Fruit fly (Drosophila melanogaster) whole organism, prepupa: ENCODE data around the gene Timp.
A peak's percentile ranks its signal among the peaks of the same experiment; 100 is the strongest.

Source experiments
- Blimp-1 ChIP-seq: fragments of 200-800 bp; sonication (Bioruptor generic); optimal IDR thresholded peaks from 3 replicates; lab custom pipeline; 2017; ENCODE audit warnings: missing biosample characterization, missing genetic modification characterization, mild to moderate bottlenecking, moderate library complexity, missing genetic modification reagents
- CG10631 ChIP-seq: fragments of 200-800 bp; sonication (Bioruptor generic); optimal IDR thresholded peaks from 2 replicates; lab custom pipeline; 2016; ENCODE audit warnings: missing biosample characterization, missing genetic modification characterization
- CG10669 ChIP-seq: fragments of 200-800 bp; sonication (Bioruptor generic); optimal IDR thresholded peaks from 3 replicates; lab custom pipeline; 2018; ENCODE audit warnings: missing biosample characterization, mild to moderate bottlenecking, missing genetic modification characterization, moderate library complexity
- CG11762 ChIP-seq: fragments of 200-800 bp; sonication (Bioruptor generic); optimal IDR thresholded peaks from 3 replicates; lab custom pipeline; 2016; ENCODE audit warnings: missing biosample characterization, missing genetic modification characterization; ENCODE audit not compliant: insufficient read depth
- CG11902 ChIP-seq: fragments of 200-800 bp; sonication (Bioruptor generic); optimal IDR thresholded peaks from 3 replicates; lab custom pipeline; 2016; ENCODE audit warnings: missing biosample characterization, missing genetic modification characterization
- CG15336 ChIP-seq: fragments of 200-800 bp; sonication (Bioruptor generic); IDR thresholded peaks from 2 replicates; pipeline ENCODE4 v1.3.6; 2022; ENCODE audit warnings: missing biosample characterization, missing genetic modification characterization
- CG16779 ChIP-seq: fragments of 200-800 bp; sonication (Bioruptor generic); optimal IDR thresholded peaks from 3 replicates; lab custom pipeline; 2017; ENCODE audit warnings: missing biosample characterization, mild to moderate bottlenecking, missing genetic modification characterization
- CG3032 ChIP-seq: fragments of 200-800 bp; optimal IDR thresholded peaks from 2 replicates; lab custom pipeline; 2019; ENCODE audit warnings: missing biosample characterization, mild to moderate bottlenecking, missing genetic modification characterization, moderate library complexity
- CG34406 ChIP-seq: fragments of 200-800 bp; sonication (Bioruptor generic); optimal IDR thresholded peaks from 3 replicates; lab custom pipeline; 2016; ENCODE audit warnings: missing biosample characterization, missing genetic modification characterization
- CG3919 ChIP-seq: fragments of 200-800 bp; sonication (Bioruptor generic); optimal IDR thresholded peaks from 3 replicates; lab custom pipeline; 2016; ENCODE audit warnings: missing biosample characterization, missing genetic modification characterization
- CG4318 ChIP-seq: fragments of 200-800 bp; sonication (Bioruptor generic); optimal IDR thresholded peaks from 3 replicates; lab custom pipeline; 2017; ENCODE audit warnings: missing biosample characterization, mild to moderate bottlenecking, missing genetic modification characterization
- CG6163 ChIP-seq: fragments of 200-800 bp; sonication (Bioruptor generic); IDR thresholded peaks from 3 replicates; pipeline ENCODE4 v1.3.6; 2022; ENCODE audit warnings: missing biosample characterization, missing genetic modification characterization
- CG6276 ChIP-seq: fragments of 200-800 bp; sonication (Bioruptor generic); optimal IDR thresholded peaks from 2 replicates; lab custom pipeline; 2017; ENCODE audit warnings: missing biosample characterization, mild to moderate bottlenecking, missing genetic modification characterization
- CG6792 ChIP-seq: fragments of 200-800 bp; sonication (Bioruptor generic); optimal IDR thresholded peaks from 3 replicates; lab custom pipeline; 2016; ENCODE audit warnings: missing biosample characterization, missing genetic modification characterization
- CG6808 ChIP-seq: fragments of 200-800 bp; sonication (Bioruptor generic); optimal IDR thresholded peaks from 3 replicates; lab custom pipeline; 2017; ENCODE audit warnings: missing biosample characterization, missing genetic modification characterization, mild to moderate bottlenecking, moderate library complexity, missing genetic modification reagents
- CG6854 ChIP-seq: fragments of 200-800 bp; sonication (Bioruptor generic); optimal IDR thresholded peaks from 2 replicates; lab custom pipeline; 2017; ENCODE audit warnings: missing biosample characterization, mild to moderate bottlenecking, missing genetic modification characterization
- Eip78C ChIP-seq: fragments of 200-800 bp; sonication (Bioruptor generic); peaks from one replicate; lab custom pipeline; 2016; ENCODE audit warnings: missing biosample characterization, missing genetic modification characterization
- Eip93F ChIP-seq: fragments of 200-800 bp; sonication (Bioruptor generic); optimal IDR thresholded peaks from 2 replicates; lab custom pipeline; 2016; ENCODE audit warnings: missing biosample characterization, mild to moderate bottlenecking, missing genetic modification characterization
- Ets96B ChIP-seq: fragments of 200-800 bp; optimal IDR thresholded peaks from 2 replicates; lab custom pipeline; 2019; ENCODE audit warnings: missing biosample characterization, mild to moderate bottlenecking, missing genetic modification characterization, moderate library complexity
- Gug ChIP-seq: fragments of 200-800 bp; sonication (Bioruptor generic); IDR thresholded peaks from 2 replicates; pipeline ENCODE4 v1.3.6; 2022; ENCODE audit warnings: missing biosample characterization, missing genetic modification characterization
- Hr38 ChIP-seq: sonication (Bioruptor generic); optimal IDR thresholded peaks from 2 replicates; lab custom pipeline; 2016; ENCODE audit warnings: missing biosample characterization, missing genetic modification characterization
- Hr39 ChIP-seq: fragments of 200-800 bp; sonication (Bioruptor generic); optimal IDR thresholded peaks from 2 replicates; lab custom pipeline; 2016; ENCODE audit warnings: missing biosample characterization, missing genetic modification characterization
- Hr4 ChIP-seq: fragments of 200-800 bp; sonication (Bioruptor generic); optimal IDR thresholded peaks from 3 replicates; lab custom pipeline; 2016; ENCODE audit warnings: missing biosample characterization, missing genetic modification characterization
- Lpt ChIP-seq: fragments of 200-800 bp; sonication (Bioruptor generic); optimal IDR thresholded peaks from 3 replicates; lab custom pipeline; 2016; ENCODE audit warnings: missing biosample characterization, missing genetic modification characterization
- Smox ChIP-seq: fragments of 200-800 bp; sonication (Bioruptor generic); optimal IDR thresholded peaks from 3 replicates; lab custom pipeline; 2016; ENCODE audit warnings: missing biosample characterization, missing genetic modification characterization
- Sox102F ChIP-seq: fragments of 200-800 bp; sonication (Bioruptor generic); optimal IDR thresholded peaks from 2 replicates; lab custom pipeline; 2016; ENCODE audit warnings: missing biosample characterization, mild to moderate bottlenecking, missing genetic modification characterization
- Sox15 ChIP-seq: fragments of 200-800 bp; sonication (Bioruptor generic); optimal IDR thresholded peaks from 3 replicates; lab custom pipeline; 2016; ENCODE audit warnings: missing biosample characterization, missing genetic modification characterization
- achi ChIP-seq: fragments of 200-800 bp; sonication (Bioruptor generic); optimal IDR thresholded peaks from 3 replicates; lab custom pipeline; 2016; ENCODE audit warnings: missing biosample characterization, missing genetic modification characterization
- acj6 ChIP-seq: fragments of 200-800 bp; sonication (Bioruptor generic); optimal IDR thresholded peaks from 3 replicates; lab custom pipeline; 2016; ENCODE audit warnings: missing biosample characterization, missing genetic modification characterization
- dac ChIP-seq: fragments of 200-800 bp; sonication (Bioruptor generic); optimal IDR thresholded peaks from 2 replicates; lab custom pipeline; 2017; ENCODE audit warnings: missing biosample characterization, mild to moderate bottlenecking, missing genetic modification characterization
- dsx ChIP-seq: fragments of 200-800 bp; optimal IDR thresholded peaks from 3 replicates; lab custom pipeline; 2019; ENCODE audit warnings: missing biosample characterization, mild to moderate bottlenecking, missing genetic modification characterization, moderate library complexity; ENCODE audit not compliant: poor library complexity, severe bottlenecking
- esn ChIP-seq: fragments of 200-800 bp; sonication (Bioruptor generic); optimal IDR thresholded peaks from 2 replicates; lab custom pipeline; 2016; ENCODE audit warnings: missing biosample characterization, mild to moderate bottlenecking, missing genetic modification characterization, moderate library complexity
- fd59A ChIP-seq: fragments of 200-800 bp; sonication (Bioruptor generic); optimal IDR thresholded peaks from 2 replicates; lab custom pipeline; 2017; ENCODE audit warnings: missing biosample characterization, mild to moderate bottlenecking, missing genetic modification characterization, missing genetic modification reagents
- fd85E ChIP-seq: fragments of 200-800 bp; sonication (Bioruptor generic); optimal IDR thresholded peaks from 3 replicates; lab custom pipeline; 2016; ENCODE audit warnings: missing biosample characterization, missing genetic modification characterization
- fkh ChIP-seq: fragments of 200-800 bp; sonication (Bioruptor generic); optimal IDR thresholded peaks from 3 replicates; lab custom pipeline; 2017; ENCODE audit warnings: missing biosample characterization, mild to moderate bottlenecking, missing genetic modification characterization, moderate library complexity
- lz ChIP-seq: fragments of 200-800 bp; sonication (Bioruptor generic); optimal IDR thresholded peaks from 3 replicates; lab custom pipeline; 2016; ENCODE audit warnings: missing biosample characterization, missing genetic modification characterization
- net ChIP-seq: fragments of 200-800 bp; sonication (Bioruptor generic); optimal IDR thresholded peaks from 3 replicates; lab custom pipeline; 2016; ENCODE audit warnings: missing biosample characterization, missing genetic modification characterization
- pdm3 ChIP-seq: fragments of 200-800 bp; sonication (Bioruptor generic); optimal IDR thresholded peaks from 3 replicates; lab custom pipeline; 2016; ENCODE audit warnings: missing biosample characterization, missing genetic modification characterization
- salr ChIP-seq, 2 experiments: fragments of 200-800 bp; sonication (Bioruptor generic); optimal IDR thresholded peaks; 3 replicates each; lab custom pipeline; 2016 to 2018; ENCODE audit warnings: missing biosample characterization in 2 of 2, missing genetic modification characterization in 2 of 2, mild to moderate bottlenecking in 1 of 2
- spab ChIP-seq: fragments of 200-800 bp; sonication (Bioruptor generic); optimal IDR thresholded peaks from 2 replicates; lab custom pipeline; 2017; ENCODE audit warnings: missing biosample characterization, mild to moderate bottlenecking, missing genetic modification characterization, missing genetic modification reagents
- ss ChIP-seq, 2 experiments: fragments of 200-800 bp; sonication (Bioruptor generic); optimal IDR thresholded peaks; 2 replicates in 1 of 2; 3 replicates in 1 of 2; lab custom pipeline; 2017 to 2018; ENCODE audit warnings: mild to moderate bottlenecking in 2 of 2, missing biosample characterization in 2 of 2, missing genetic modification characterization in 2 of 2, moderate library complexity in 1 of 2
- topi ChIP-seq: fragments of 200-800 bp; sonication (Bioruptor generic); optimal IDR thresholded peaks from 3 replicates; lab custom pipeline; 2016; ENCODE audit warnings: missing biosample characterization, missing genetic modification characterization
- vri ChIP-seq: fragments of 200-800 bp; sonication (Bioruptor generic); optimal IDR thresholded peaks from 3 replicates; lab custom pipeline; 2016; ENCODE audit warnings: missing biosample characterization, mild to moderate bottlenecking, missing genetic modification characterization

Timp gene

DNA sequence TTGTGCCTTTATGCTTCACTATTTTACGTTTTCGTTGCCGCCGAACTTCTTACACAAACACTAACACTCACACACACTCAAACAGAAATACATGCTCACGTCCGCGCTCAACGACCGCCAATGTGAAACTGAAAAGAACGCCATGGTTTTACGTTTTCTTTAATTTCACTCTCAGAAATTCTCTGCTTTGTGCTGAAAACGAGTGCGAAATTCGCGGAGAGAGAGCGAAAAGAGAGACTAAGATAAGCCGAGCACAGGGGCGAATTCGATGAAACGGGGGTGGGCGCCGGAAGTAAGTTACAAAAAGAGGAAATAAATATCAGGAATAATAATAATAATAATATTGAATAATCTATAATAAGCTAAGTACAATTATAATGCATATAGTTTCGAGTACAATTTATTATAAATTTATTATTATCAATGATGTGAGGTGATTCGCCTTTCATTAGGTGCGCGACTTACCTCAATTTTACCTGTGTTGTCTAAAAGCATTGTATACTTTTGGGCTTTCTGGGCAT is 42.4 kb downstream of the Timp start, which contains the start of gene Best1 (continued):
- TF ChIP-seq CG6808 (GFP tag; lab: Kevin White, UChicago) (peak; percentile 84), Ets96B (tag; lab: Kevin White, UChicago) (peak; percentile 85), Eip78C (peak; percentile 96), Gug (GFP tag; lab: Robert Waterston, UW) (peak; percentile 89), vri (GFP tag; lab: Kevin White, UChicago) (peak; percentile 85), acj6 (peak; percentile 90), CG11762 (GFP tag; lab: Kevin White, UChicago) (peak; percentile 89), CG6792 (GFP tag; lab: Kevin White, UChicago) (peak; percentile 92), CG4318 (GFP tag; lab: Kevin White, UChicago) (peak; percentile 80), fkh (GFP tag; lab: Kevin White, UChicago) (peak; percentile 80), salr (GFP tag; optimal IDR thresholded peaks at IDR 0.05; lab: Kevin White, UChicago) (peak; percentile 65 to 77), Hr38 (GFP tag; lab: Kevin White, UChicago) (no peak), CG16779 (tag; lab: Kevin White, UChicago) (peak; percentile 93), CG11902 (GFP tag; lab: Kevin White, UChicago) (peak; percentile 98), Hr39 (GFP tag; lab: Kevin White, UChicago) (peak; percentile 77), topi (GFP tag; lab: Kevin White, UChicago) (peak; percentile 86)

DNA sequence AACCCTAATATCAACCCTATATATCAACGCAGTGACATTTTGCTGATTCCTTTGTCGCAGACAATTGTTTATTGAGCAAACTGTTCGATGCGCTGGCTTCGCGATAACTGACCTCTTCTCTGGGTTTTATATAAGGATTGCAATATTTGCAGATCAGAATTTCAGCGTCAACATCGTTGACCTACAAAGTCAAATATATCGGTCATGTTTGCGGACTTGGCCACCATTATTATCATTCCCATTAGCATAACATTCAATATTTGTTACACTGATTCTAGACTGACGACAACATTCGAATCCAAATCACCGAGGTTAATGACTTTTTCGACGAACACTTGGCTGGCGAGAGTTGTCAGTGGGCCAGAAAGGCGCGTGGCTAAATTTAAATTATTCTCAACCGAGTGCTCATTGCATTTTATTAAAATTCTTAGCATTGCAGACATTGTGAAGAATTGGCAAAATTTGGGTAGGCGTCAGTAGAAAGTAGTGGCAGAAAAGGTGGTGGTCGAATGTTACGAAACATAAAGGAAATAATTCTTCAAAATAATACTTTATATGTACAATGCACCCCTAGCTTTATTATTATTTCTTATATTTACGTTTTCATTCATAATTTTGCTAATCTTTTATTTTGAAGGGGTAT is 43.6 kb downstream of the Timp start:
- TF ChIP-seq Hr38 (GFP tag; lab: Kevin White, UChicago) (no peak), net (GFP tag; lab: Kevin White, UChicago) (no peak), Hr39 (GFP tag; lab: Kevin White, UChicago) (no peak), CG6163 (GFP tag; lab: Robert Waterston, UW) (0 out of 3 replicates have a peak, but pooled peaks have one; percentile 8), Hr4 (peak; percentile 9), CG11762 (GFP tag; lab: Kevin White, UChicago) (no peak), spab (GFP tag; lab: Kevin White, UChicago) (no peak), esn (peak; percentile 16), Smox (no peak), fkh (GFP tag; lab: Kevin White, UChicago) (peak; percentile 44), CG6854 (GFP tag; lab: Kevin White, UChicago) (peak; percentile 29)

DNA sequence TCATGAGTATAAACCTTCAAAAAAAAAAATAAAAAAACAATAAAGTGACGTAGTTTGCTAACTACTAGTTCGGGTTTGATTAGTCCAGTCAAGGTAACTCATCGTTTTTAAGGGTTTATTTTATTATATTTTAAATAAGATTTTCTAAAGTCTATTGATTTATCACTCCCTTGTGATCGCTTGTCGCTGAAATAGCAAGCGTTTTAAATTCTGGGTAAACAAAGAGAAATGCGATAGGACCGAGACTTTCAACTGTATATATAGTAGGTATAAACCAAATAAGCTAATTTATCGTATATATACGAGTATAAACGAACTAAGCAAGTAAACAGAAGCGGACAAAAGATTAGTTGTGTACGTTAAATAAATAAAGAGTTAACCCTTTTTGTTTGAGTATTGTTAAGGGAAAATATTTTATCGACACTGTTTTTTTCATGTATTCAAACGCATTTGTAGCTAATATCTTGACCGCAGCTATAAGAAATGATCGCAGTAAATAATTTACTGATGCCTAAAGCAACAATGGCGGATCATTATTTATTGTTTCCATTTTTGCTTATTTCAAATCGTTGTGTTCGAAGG is 44.2 kb downstream of the Timp start:
- peak; percentile 36 for TF ChIP-seq CG34406 (GFP tag; lab: Kevin White, UChicago)
- no peak for TF ChIP-seq spab (GFP tag; lab: Kevin White, UChicago)
- peak; percentile 43 for TF ChIP-seq CG6792 (GFP tag; lab: Kevin White, UChicago)
- peak; percentile 22 for TF ChIP-seq Sox15
- TF ChIP-seq ss (GFP tag; optimal IDR thresholded peaks at IDR 0.05; lab: Kevin White, UChicago), result peak in 1 of 2 experiments; percentile 21
- peak; percentile 55 for TF ChIP-seq CG10631 (GFP tag; lab: Kevin White, UChicago)
- no peak for TF ChIP-seq Hr38 (GFP tag; lab: Kevin White, UChicago)
- peak; percentile 4 for TF ChIP-seq CG6808 (GFP tag; lab: Kevin White, UChicago)
- no peak for TF ChIP-seq Gug (GFP tag; lab: Robert Waterston, UW)
- no peak for TF ChIP-seq Eip93F (GFP tag; lab: Kevin White, UChicago)
- TF ChIP-seq lz (GFP tag; lab: Kevin White, UChicago), result peak; percentile 47
- TF ChIP-seq CG11762 (GFP tag; lab: Kevin White, UChicago), result no peak
- peak; percentile 69 for TF ChIP-seq CG15336 (GFP tag; lab: Robert Waterston, UW)
- no peak for TF ChIP-seq dsx (GFP tag; lab: Kevin White, UChicago)
- TF ChIP-seq dac (GFP tag; lab: Kevin White, UChicago), result no peak
- TF ChIP-seq fd59A, result no peak
- peak; percentile 62 for TF ChIP-seq pdm3 (GFP tag; lab: Kevin White, UChicago)
- TF ChIP-seq CG11902 (GFP tag; lab: Kevin White, UChicago), result peak; percentile 58
- peak; percentile 2 for TF ChIP-seq CG3032 (tag; lab: Kevin White, UChicago)
- TF ChIP-seq achi (GFP tag; lab: Kevin White, UChicago), result peak; percentile 42
- peak; percentile 25 for TF ChIP-seq fd85E
- TF ChIP-seq Blimp-1 (GFP tag; lab: Kevin White, UChicago), result no peak
- TF ChIP-seq CG10669 (GFP tag; lab: Kevin White, UChicago), result peak; percentile 23
- TF ChIP-seq Sox102F (GFP tag; lab: Kevin White, UChicago), result peak; percentile 41
- peak; percentile 71 for TF ChIP-seq CG3919
- TF ChIP-seq CG6276, result no peak
- TF ChIP-seq fkh (GFP tag; lab: Kevin White, UChicago), result peak; percentile 39
- TF ChIP-seq acj6, result peak; percentile 61
- TF ChIP-seq Lpt, result no peak
